Fruit fly (Drosophila melanogaster) Kc167 (cell line): ENCODE data around the gene CG31928.

Experiments used
- Myc ChIP-seq: fragments of >200 bp; optimal IDR thresholded peaks from 2 replicates; lab custom pipeline; 2017; ENCODE audit warnings: missing external identifiers
- h ChIP-seq: fragments of >200 bp; optimal IDR thresholded peaks from 3 replicates; lab custom pipeline; 2018; ENCODE audit warnings: missing external identifiers
- insv ChIP-seq: fragments of >200 bp; optimal IDR thresholded peaks from 3 replicates; lab custom pipeline; 2018; ENCODE audit warnings: missing external identifiers
- psq ChIP-seq: fragments of >200 bp; optimal IDR thresholded peaks from 2 replicates; lab custom pipeline; 2017; ENCODE audit warnings: missing external identifiers

- TF ChIP-seq psq (lab: Kevin White, UChicago) = no peak
- TF ChIP-seq insv (lab: Kevin White, UChicago) = no peak
- no peak for TF ChIP-seq h
- TF ChIP-seq Myc = no peak
Observed at dm6 chr2L:1522397-1522796, 30.3 kb downstream of the CG31928 start, which contains the start of gene Or22b.
